Fruit fly (Drosophila melanogaster) whole organism, embryonic: ENCODE results near the gene Hsp67Ba.
A peak's percentile ranks its signal among the peaks of the same experiment; 100 is the strongest.

Experiments
- Atf3 ChIP-seq: fragments of 200-800 bp; sonication (Bioruptor generic); optimal IDR thresholded peaks from 3 replicates; lab custom pipeline; 2016; ENCODE audit warnings: missing biosample characterization, missing genetic modification characterization
- Atf6 ChIP-seq: fragments of 200-800 bp; sonication (Bioruptor generic); IDR thresholded peaks from 2 replicates; pipeline ENCODE4 v1.3.6; 2022; ENCODE audit warnings: missing biosample characterization, missing genetic modification characterization
- Bdp1 ChIP-seq: fragments of 200-800 bp; sonication (Bioruptor generic); optimal IDR thresholded peaks from 3 replicates; lab custom pipeline; 2016; ENCODE audit warnings: missing biosample characterization, missing genetic modification characterization
- Bteb2 ChIP-seq: fragments of 200-800 bp; sonication (Bioruptor generic); optimal IDR thresholded peaks from 2 replicates; lab custom pipeline; 2016; ENCODE audit warnings: missing biosample characterization, missing genetic modification characterization
- CG12236 ChIP-seq: fragments of 200-800 bp; sonication (Bioruptor generic); optimal IDR thresholded peaks from 2 replicates; lab custom pipeline; 2016; ENCODE audit warnings: missing biosample characterization, missing genetic modification characterization
- CG13894 ChIP-seq: fragments of 200-800 bp; sonication (Bioruptor generic); optimal IDR thresholded peaks from 3 replicates; lab custom pipeline; 2018; ENCODE audit warnings: missing biosample characterization, mild to moderate bottlenecking, missing genetic modification characterization, moderate library complexity
- CG1647 ChIP-seq: fragments of 200-800 bp; sonication (Bioruptor generic); optimal IDR thresholded peaks from 3 replicates; lab custom pipeline; 2016; ENCODE audit warnings: missing biosample characterization, missing genetic modification characterization
- CG17912 ChIP-seq: fragments of 200-800 bp; sonication (Bioruptor generic); optimal IDR thresholded peaks from 2 replicates; lab custom pipeline; 2018; ENCODE audit warnings: missing biosample characterization, mild to moderate bottlenecking, missing genetic modification characterization
- CG1792 ChIP-seq: fragments of 200-800 bp; sonication (Bioruptor generic); optimal IDR thresholded peaks from 2 replicates; lab custom pipeline; 2016; ENCODE audit warnings: missing biosample characterization, missing genetic modification characterization
- CG18599 ChIP-seq: fragments of 200-800 bp; sonication (Bioruptor generic); optimal IDR thresholded peaks from 3 replicates; lab custom pipeline; 2017; ENCODE audit warnings: missing biosample characterization, missing genetic modification characterization, mild to moderate bottlenecking, moderate library complexity, missing genetic modification reagents
- CG2116 ChIP-seq: fragments of 200-800 bp; sonication (Bioruptor generic); optimal IDR thresholded peaks from 3 replicates; lab custom pipeline; 2018; ENCODE audit warnings: missing biosample characterization, mild to moderate bottlenecking, missing genetic modification characterization
- CG2678 ChIP-seq: fragments of 200-800 bp; sonication (Bioruptor generic); optimal IDR thresholded peaks from 3 replicates; lab custom pipeline; 2019; ENCODE audit warnings: missing biosample characterization, mild to moderate bottlenecking, missing genetic modification characterization, moderate library complexity
- CG2889 ChIP-seq: fragments of 200-800 bp; sonication (Bioruptor generic); IDR thresholded peaks from 3 replicates; pipeline ENCODE4 v1.3.6; 2022; ENCODE audit warnings: missing biosample characterization, missing genetic modification characterization
- CG5953 ChIP-seq: fragments of 200-800 bp; sonication (Bioruptor generic); IDR thresholded peaks from 2 replicates; pipeline ENCODE4 v1.3.6; 2022; ENCODE audit warnings: missing biosample characterization, missing genetic modification characterization
- CG6175 ChIP-seq: fragments of 200-800 bp; sonication (Bioruptor generic); IDR thresholded peaks from 3 replicates; pipeline ENCODE4 v1.3.6; 2022; ENCODE audit warnings: missing biosample characterization, missing genetic modification characterization
- CG6272 ChIP-seq: fragments of 200-800 bp; sonication (Bioruptor generic); IDR thresholded peaks from 2 replicates; pipeline ENCODE4 v1.3.6; 2022; ENCODE audit warnings: missing biosample characterization, missing genetic modification characterization
- CG6689 ChIP-seq: fragments of 200-800 bp; sonication (Bioruptor generic); IDR thresholded peaks from 2 replicates; pipeline ENCODE4 v1.3.6; 2022; ENCODE audit warnings: missing biosample characterization, missing genetic modification characterization
- CG7372 ChIP-seq: fragments of 200-800 bp; sonication (Bioruptor generic); IDR thresholded peaks from 2 replicates; pipeline ENCODE4 v1.3.6; 2022; ENCODE audit warnings: missing biosample characterization, missing genetic modification characterization
- CG9215 ChIP-seq: fragments of 200-800 bp; sonication (Bioruptor generic); IDR thresholded peaks from 2 replicates; pipeline ENCODE4 v1.3.6; 2022; ENCODE audit warnings: missing biosample characterization, missing genetic modification characterization
- CG9437 ChIP-seq: fragments of 200-800 bp; sonication (Bioruptor generic); optimal IDR thresholded peaks from 2 replicates; lab custom pipeline; 2018; ENCODE audit warnings: missing biosample characterization, mild to moderate bottlenecking, missing genetic modification characterization
- Dad ChIP-seq: fragments of 200-800 bp; sonication (Bioruptor generic); optimal IDR thresholded peaks from 3 replicates; lab custom pipeline; 2016; ENCODE audit warnings: missing biosample characterization, missing genetic modification characterization
- Ets97D ChIP-seq: fragments of 200-800 bp; sonication (Bioruptor generic); optimal IDR thresholded peaks from 3 replicates; lab custom pipeline; 2016; ENCODE audit warnings: missing biosample characterization, missing genetic modification characterization
- Hand ChIP-seq: fragments of 200-800 bp; sonication (Bioruptor generic); optimal IDR thresholded peaks from 2 replicates; lab custom pipeline; 2017; ENCODE audit warnings: mild to moderate bottlenecking, missing biosample characterization, missing genetic modification reagents, missing genetic modification characterization
- MESR4 ChIP-seq: fragments of 200-800 bp; sonication (Bioruptor generic); optimal IDR thresholded peaks from 2 replicates; lab custom pipeline; 2018; ENCODE audit warnings: missing biosample characterization, mild to moderate bottlenecking, missing genetic modification characterization, moderate library complexity
- NC2α ChIP-seq: fragments of 200-800 bp; sonication (Bioruptor generic); optimal IDR thresholded peaks from 2 replicates; lab custom pipeline; 2016; ENCODE audit warnings: missing biosample characterization, missing genetic modification characterization
- Oaz ChIP-seq: fragments of 200-800 bp; sonication (Bioruptor generic); IDR thresholded peaks from 2 replicates; pipeline ENCODE4 v1.3.6; 2022; ENCODE audit warnings: missing biosample characterization, missing genetic modification characterization
- Optix ChIP-seq: fragments of 200-800 bp; sonication (Bioruptor generic); IDR thresholded peaks from 3 replicates; pipeline ENCODE4 v1.3.6; 2022; ENCODE audit warnings: missing biosample characterization, missing genetic modification characterization
- Sin3A ChIP-seq: fragments of >200 bp; optimal IDR thresholded peaks from 2 replicates; lab custom pipeline; 2018
- Sox100B ChIP-seq: fragments of 200-800 bp; sonication (Bioruptor generic); optimal IDR thresholded peaks from 3 replicates; lab custom pipeline; 2018; ENCODE audit warnings: missing biosample characterization, mild to moderate bottlenecking, missing genetic modification characterization
- Sox102F ChIP-seq: fragments of 200-800 bp; sonication (Bioruptor generic); optimal IDR thresholded peaks from 2 replicates; lab custom pipeline; 2018; ENCODE audit warnings: missing biosample characterization, mild to moderate bottlenecking, missing genetic modification characterization, moderate library complexity
- bowl ChIP-seq: fragments of 200-800 bp; sonication (Bioruptor generic); IDR thresholded peaks from 2 replicates; pipeline ENCODE4 v1.3.6; 2022; ENCODE audit warnings: missing biosample characterization, missing genetic modification characterization
- br ChIP-seq: fragments of >200 bp; optimal IDR thresholded peaks from 2 replicates; lab custom pipeline; 2017
- cas ChIP-seq: fragments of 200-800 bp; sonication (Bioruptor generic); IDR thresholded peaks from 2 replicates; pipeline ENCODE4 v1.3.6; 2022; ENCODE audit warnings: missing biosample characterization, missing genetic modification characterization
- crp ChIP-seq, 2 experiments: fragments of 200-800 bp; sonication (Bioruptor generic); optimal IDR thresholded peaks; 2 replicates in 1 of 2; 3 replicates in 1 of 2; lab custom pipeline; 2017; ENCODE audit warnings: missing biosample characterization in 2 of 2, missing genetic modification characterization in 2 of 2, mild to moderate bottlenecking in 1 of 2, moderate library complexity in 1 of 2
- cwo ChIP-seq: fragments of 200-800 bp; sonication (Bioruptor generic); optimal IDR thresholded peaks from 3 replicates; lab custom pipeline; 2017; ENCODE audit warnings: missing biosample characterization, missing genetic modification characterization, mild to moderate bottlenecking, moderate library complexity, missing genetic modification reagents
- ems ChIP-seq: fragments of 200-800 bp; sonication (Bioruptor generic); optimal IDR thresholded peaks from 3 replicates; lab custom pipeline; 2016; ENCODE audit warnings: missing biosample characterization, missing genetic modification characterization
- fd3F ChIP-seq: fragments of 200-800 bp; sonication (Bioruptor generic); optimal IDR thresholded peaks from 2 replicates; lab custom pipeline; 2018; ENCODE audit warnings: missing biosample characterization, mild to moderate bottlenecking, missing genetic modification characterization, moderate library complexity
- fd96Cb ChIP-seq: fragments of 200-800 bp; sonication (Bioruptor generic); optimal IDR thresholded peaks from 2 replicates; lab custom pipeline; 2018; ENCODE audit warnings: missing biosample characterization, mild to moderate bottlenecking, missing genetic modification characterization, moderate library complexity
- gfzf ChIP-seq: fragments of 200-800 bp; sonication (Bioruptor generic); optimal IDR thresholded peaks from 2 replicates; lab custom pipeline; 2016; ENCODE audit warnings: missing biosample characterization, mild to moderate bottlenecking, missing genetic modification characterization, moderate library complexity
- gsb-n ChIP-seq: fragments of 200-800 bp; sonication (Bioruptor generic); optimal IDR thresholded peaks from 3 replicates; lab custom pipeline; 2018; ENCODE audit warnings: missing biosample characterization, mild to moderate bottlenecking, missing genetic modification characterization
- jigr1 ChIP-seq: fragments of 200-800 bp; sonication (Bioruptor generic); IDR thresholded peaks from 3 replicates; pipeline ENCODE4 v1.3.6; 2022; ENCODE audit warnings: missing biosample characterization, missing genetic modification characterization
- pita ChIP-seq: fragments of 200-800 bp; sonication (Bioruptor generic); optimal IDR thresholded peaks from 2 replicates; lab custom pipeline; 2017; ENCODE audit warnings: missing biosample characterization, mild to moderate bottlenecking, missing genetic modification characterization
- prd ChIP-seq, 3 experiments: fragments of >200 bp in 2 of 3; fragments of 200-800 bp in 1 of 3; sonication (Bioruptor generic) in 1 of 3; optimal IDR thresholded peaks in 2 of 3; IDR thresholded peaks in 1 of 3; 2 replicates in 2 of 3; 3 replicates in 1 of 3; pipeline versions ENCODE4 v1.3.6 to Lab custom; 2017 to 2022; ENCODE audit warnings: missing biosample characterization in 1 of 3, missing genetic modification characterization in 1 of 3
- ro ChIP-seq: fragments of 200-800 bp; sonication (Bioruptor generic); IDR thresholded peaks from 2 replicates; pipeline ENCODE4 v1.3.6; 2022; ENCODE audit warnings: missing biosample characterization, missing genetic modification characterization
- sisA ChIP-seq: fragments of 200-800 bp; sonication (Bioruptor generic); IDR thresholded peaks from 2 replicates; pipeline ENCODE4 v1.3.6; 2022; ENCODE audit warnings: missing biosample characterization, missing genetic modification characterization
- sna ChIP-seq: fragments of 200-800 bp; sonication (Bioruptor generic); IDR thresholded peaks from 2 replicates; pipeline ENCODE4 v1.3.6; 2022; ENCODE audit warnings: missing biosample characterization, missing genetic modification characterization; ENCODE audit not compliant: partially characterized antibody
- sqz ChIP-seq: fragments of 200-800 bp; sonication (Bioruptor generic); optimal IDR thresholded peaks from 3 replicates; lab custom pipeline; 2018; ENCODE audit warnings: missing biosample characterization, mild to moderate bottlenecking, missing genetic modification characterization
- tna ChIP-seq: fragments of 200-800 bp; sonication (Bioruptor generic); IDR thresholded peaks from 2 replicates; pipeline ENCODE4 v1.3.6; 2022; ENCODE audit warnings: missing biosample characterization, missing genetic modification characterization; ENCODE audit not compliant: partially characterized antibody
- toy ChIP-seq: fragments of 200-800 bp; sonication (Bioruptor generic); IDR thresholded peaks from 2 replicates; pipeline ENCODE4 v1.3.6; 2022; ENCODE audit warnings: missing biosample characterization, missing genetic modification characterization
- vfl ChIP-seq: fragments of 200-800 bp; sonication (Bioruptor generic); optimal IDR thresholded peaks from 2 replicates; lab custom pipeline; 2016; ENCODE audit warnings: missing biosample characterization, missing genetic modification characterization

Hsp67Ba gene

DNA sequence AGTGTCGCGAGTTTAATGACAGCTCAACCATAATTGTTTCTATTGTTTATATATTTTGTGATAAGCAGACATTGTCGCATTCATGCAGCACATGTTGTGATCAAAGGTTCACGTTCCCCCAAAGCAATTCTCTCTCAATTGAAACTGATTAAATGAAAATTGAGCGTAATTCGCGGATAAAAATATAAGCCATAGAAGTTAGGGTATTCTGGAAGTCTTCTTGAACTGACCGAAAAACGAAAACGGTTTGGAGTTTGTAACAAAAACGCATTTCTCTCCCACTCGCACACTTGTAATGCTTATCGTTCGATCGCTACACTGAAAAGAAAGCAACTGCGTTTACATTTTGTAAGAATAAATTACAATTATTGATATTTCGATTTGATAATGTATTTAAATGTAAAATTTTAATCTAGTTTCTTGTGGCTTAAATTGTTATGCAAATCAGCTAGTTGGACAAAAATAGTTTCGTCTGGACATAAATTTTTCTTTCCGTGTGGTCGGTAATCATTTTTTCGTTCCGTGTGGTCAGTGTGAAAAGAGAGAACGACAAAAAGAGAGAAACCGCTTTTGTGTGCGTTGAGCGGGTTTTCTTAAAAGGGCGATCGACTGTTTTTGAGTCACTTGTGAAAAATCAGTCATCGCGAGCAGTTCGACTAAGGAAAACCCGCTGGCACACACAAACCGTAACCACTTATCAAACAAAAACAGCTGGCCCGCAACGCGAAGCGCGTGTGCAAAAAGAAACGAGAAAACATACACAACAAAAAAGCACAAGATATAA, 43.5 kb upstream of the Hsp67Ba start, which contains the start of gene aay (continued):
- TF ChIP-seq Sin3A (lab: Kevin White, UChicago) (no peak), fd96Cb (tag; lab: Kevin White, UChicago) (peak; percentile 99), CG1647 (GFP tag; lab: Kevin White, UChicago) (peak; percentile 98), Atf6 (peak; percentile 99), Bdp1 (peak; percentile 94), Ets97D (GFP tag; lab: Kevin White, UChicago) (peak; percentile 95), Sox102F (GFP tag; lab: Kevin White, UChicago) (peak; percentile 100), CG13894 (tag; lab: Kevin White, UChicago) (peak; percentile 97), Sox100B (GFP tag; lab: Kevin White, UChicago) (peak; percentile 99), Bteb2 (peak; percentile 99), gfzf (GFP tag; lab: Kevin White, UChicago) (peak; percentile 29), CG7372 (peak; percentile 97), Atf3 (GFP tag; lab: Kevin White, UChicago) (peak; percentile 97), ems (peak; percentile 98), CG5953 (peak; percentile 97), br (lab: Kevin White, UChicago) (no peak), CG17912 (peak; percentile 79), jigr1 (GFP tag; lab: Robert Waterston, UW) (peak; percentile 95), gsb-n (tag; lab: Kevin White, UChicago) (peak; percentile 100), pita (GFP tag; lab: Kevin White, UChicago) (no peak), prd (optimal IDR thresholded peaks at IDR 0.05; lab: Kevin White, UChicago) (no peak), prd (GFP tag; IDR thresholded peaks at IDR 0.05; lab: Robert Waterston, UW) (peak; percentile 99), bowl (GFP tag; lab: Robert Waterston, UW) (peak; percentile 96), tna (no peak), CG2889 (peak; percentile 97), NC2α (peak; percentile 97), CG2116 (GFP tag; lab: Kevin White, UChicago) (peak; percentile 91), cas (peak; percentile 93), CG6272 (GFP tag; lab: Robert Waterston, UW) (peak; percentile 97), CG6689 (GFP tag; lab: Robert Waterston, UW) (peak; percentile 98), fd3F (GFP tag; lab: Kevin White, UChicago) (peak; percentile 98), CG9215 (GFP tag; lab: Robert Waterston, UW) (peak; percentile 94), Hand (GFP tag; lab: Kevin White, UChicago) (peak; percentile 97), MESR4 (GFP tag; lab: Kevin White, UChicago) (peak; percentile 87), CG9437 (GFP tag; lab: Kevin White, UChicago) (peak; percentile 93), crp (GFP tag; optimal IDR thresholded peaks at IDR 0.05; lab: Kevin White, UChicago) (peak in 1 of 2 experiments; percentile 75), cwo (GFP tag; lab: Kevin White, UChicago) (peak; percentile 97), CG12236 (GFP tag; lab: Kevin White, UChicago) (peak; percentile 97), sna (GFP tag; lab: Robert Waterston, UW) (no peak), sqz (peak; percentile 98), Optix (GFP tag; lab: Robert Waterston, UW) (peak; percentile 95), sisA (GFP tag; lab: Robert Waterston, UW) (peak; percentile 98), vfl (peak; percentile 97), CG2678 (tag; lab: Kevin White, UChicago) (peak; percentile 99), Dad (peak; percentile 98), CG6175 (GFP tag; lab: Robert Waterston, UW) (peak; percentile 95), Oaz (GFP tag; lab: Robert Waterston, UW) (peak; percentile 96), ro (GFP tag; lab: Robert Waterston, UW) (peak; percentile 96), toy (GFP tag; lab: Robert Waterston, UW) (peak; percentile 92), CG1792 (peak; percentile 97), CG18599 (GFP tag; lab: Kevin White, UChicago) (peak; percentile 99)
